Fruit fly (Drosophila melanogaster) whole organism, embryonic: ENCODE results near the gene CG14352.

Experiments used
- ATbp ChIP-seq: fragments of 200-800 bp; sonication (Bioruptor generic); optimal IDR thresholded peaks from 2 replicates; lab custom pipeline; 2017; ENCODE audit warnings: missing biosample characterization, mild to moderate bottlenecking, missing genetic modification characterization, missing genetic modification reagents
- BEAF-32 ChIP-seq: fragments of 200-800 bp; sonication (Bioruptor generic); optimal IDR thresholded peaks from 3 replicates; lab custom pipeline; 2017; ENCODE audit warnings: missing biosample characterization, missing genetic modification characterization, mild to moderate bottlenecking, moderate library complexity, missing genetic modification reagents
- CG10267 ChIP-seq: fragments of 200-800 bp; sonication (Bioruptor generic); optimal IDR thresholded peaks from 2 replicates; lab custom pipeline; 2018; ENCODE audit warnings: missing biosample characterization, mild to moderate bottlenecking, missing genetic modification characterization, moderate library complexity
- CG11504 ChIP-seq: fragments of 200-800 bp; sonication (Bioruptor generic); optimal IDR thresholded peaks from 3 replicates; lab custom pipeline; 2019; ENCODE audit warnings: missing biosample characterization, mild to moderate bottlenecking, missing genetic modification characterization, moderate library complexity
- CG12104 ChIP-seq: fragments of 200-800 bp; sonication (Bioruptor generic); optimal IDR thresholded peaks from 3 replicates; lab custom pipeline; 2016; ENCODE audit warnings: missing biosample characterization, missing genetic modification characterization
- CG13123 ChIP-seq: fragments of 200-800 bp; sonication (Bioruptor generic); optimal IDR thresholded peaks from 2 replicates; lab custom pipeline; 2016; ENCODE audit warnings: missing biosample characterization, missing genetic modification characterization
- CG15479 ChIP-seq: fragments of 200-800 bp; sonication (Bioruptor generic); optimal IDR thresholded peaks from 3 replicates; lab custom pipeline; 2019; ENCODE audit warnings: missing biosample characterization, mild to moderate bottlenecking, missing genetic modification characterization, moderate library complexity
- CG1647 ChIP-seq: fragments of 200-800 bp; sonication (Bioruptor generic); optimal IDR thresholded peaks from 3 replicates; lab custom pipeline; 2016; ENCODE audit warnings: missing biosample characterization, missing genetic modification characterization
- CG16863 ChIP-seq: fragments of 200-800 bp; sonication (Bioruptor generic); optimal IDR thresholded peaks from 3 replicates; lab custom pipeline; 2016; ENCODE audit warnings: missing biosample characterization, missing genetic modification characterization
- CG31224 ChIP-seq: fragments of 200-800 bp; sonication (Bioruptor generic); IDR thresholded peaks from 2 replicates; pipeline ENCODE4 v1.3.6; 2022; ENCODE audit warnings: missing biosample characterization, missing genetic modification characterization
- CG32532 ChIP-seq: fragments of 200-800 bp; sonication (Bioruptor generic); IDR thresholded peaks from 2 replicates; pipeline ENCODE4 v1.3.6; 2022; ENCODE audit warnings: missing biosample characterization, missing genetic modification characterization
- CG33213 ChIP-seq: fragments of 200-800 bp; sonication (Bioruptor generic); optimal IDR thresholded peaks from 3 replicates; lab custom pipeline; 2016; ENCODE audit warnings: missing biosample characterization, missing genetic modification characterization
- CG4328 ChIP-seq: fragments of 200-800 bp; sonication (Bioruptor generic); optimal IDR thresholded peaks from 3 replicates; lab custom pipeline; 2017; ENCODE audit warnings: missing biosample characterization, missing genetic modification reagents, missing genetic modification characterization
- CG4854 ChIP-seq: fragments of 200-800 bp; sonication (Bioruptor generic); optimal IDR thresholded peaks from 2 replicates; lab custom pipeline; 2016; ENCODE audit warnings: missing biosample characterization, missing genetic modification characterization, inconsistent platforms
- CG5953 ChIP-seq: fragments of 200-800 bp; sonication (Bioruptor generic); IDR thresholded peaks from 2 replicates; pipeline ENCODE4 v1.3.6; 2022; ENCODE audit warnings: missing biosample characterization, missing genetic modification characterization
- CG6175 ChIP-seq: fragments of 200-800 bp; sonication (Bioruptor generic); IDR thresholded peaks from 3 replicates; pipeline ENCODE4 v1.3.6; 2022; ENCODE audit warnings: missing biosample characterization, missing genetic modification characterization
- CG6683 ChIP-seq: fragments of 200-800 bp; sonication (Bioruptor generic); optimal IDR thresholded peaks from 2 replicates; lab custom pipeline; 2017; ENCODE audit warnings: missing biosample characterization, mild to moderate bottlenecking, missing genetic modification characterization, missing genetic modification reagents
- CG6689 ChIP-seq: fragments of 200-800 bp; sonication (Bioruptor generic); IDR thresholded peaks from 2 replicates; pipeline ENCODE4 v1.3.6; 2022; ENCODE audit warnings: missing biosample characterization, missing genetic modification characterization
- CG6854 ChIP-seq: fragments of 200-800 bp; sonication (Bioruptor generic); optimal IDR thresholded peaks from 3 replicates; lab custom pipeline; 2017; ENCODE audit warnings: missing biosample characterization, mild to moderate bottlenecking, missing genetic modification characterization
- CG7556 ChIP-seq: fragments of 200-800 bp; sonication (Bioruptor generic); optimal IDR thresholded peaks from 2 replicates; lab custom pipeline; 2017; ENCODE audit warnings: missing biosample characterization, mild to moderate bottlenecking, missing genetic modification characterization
- CG8290 ChIP-seq, 3 experiments: fragments of 200-800 bp; sonication (Bioruptor generic); optimal IDR thresholded peaks; 2 replicates each; lab custom pipeline; 2016 to 2019; ENCODE audit warnings: missing biosample characterization in 3 of 3, missing genetic modification characterization in 3 of 3, mild to moderate bottlenecking in 2 of 3, moderate library complexity in 1 of 3
- CG8924 ChIP-seq: fragments of 200-800 bp; optimal IDR thresholded peaks from 3 replicates; lab custom pipeline; 2019; ENCODE audit warnings: missing biosample characterization, mild to moderate bottlenecking, missing genetic modification characterization, moderate library complexity
- CG9932 ChIP-seq: fragments of 200-800 bp; sonication (Bioruptor generic); IDR thresholded peaks from 2 replicates; pipeline ENCODE4 v1.3.6; 2022; ENCODE audit warnings: missing biosample characterization, missing genetic modification characterization
- Dfd ChIP-seq, 2 experiments: fragments of >200 bp; optimal IDR thresholded peaks; 2 replicates each; lab custom pipeline; 2017; ENCODE audit warnings: missing biosample characterization in 2 of 2, missing genetic modification characterization in 2 of 2
- Dip2 ChIP-seq: fragments of 200-800 bp; sonication (Bioruptor generic); IDR thresholded peaks from 2 replicates; pipeline ENCODE4 v1.3.6; 2022; ENCODE audit warnings: missing biosample characterization, missing genetic modification characterization
- Dp ChIP-seq: fragments of 200-800 bp; sonication (Bioruptor generic); optimal IDR thresholded peaks from 2 replicates; lab custom pipeline; 2018; ENCODE audit warnings: missing biosample characterization, mild to moderate bottlenecking, missing genetic modification characterization, moderate library complexity
- Gsc ChIP-seq: fragments of 200-800 bp; sonication (Bioruptor generic); IDR thresholded peaks from 2 replicates; pipeline ENCODE4 v1.3.6; 2022; ENCODE audit warnings: missing biosample characterization, missing genetic modification characterization
- H15 ChIP-seq: fragments of 200-800 bp; sonication (Bioruptor generic); IDR thresholded peaks from 3 replicates; pipeline ENCODE4 v1.3.6; 2022; ENCODE audit warnings: missing biosample characterization, missing genetic modification characterization
- Hr51 ChIP-seq, 2 experiments: fragments of 200-800 bp; sonication (Bioruptor generic); optimal IDR thresholded peaks; 2 replicates in 1 of 2; 3 replicates in 1 of 2; lab custom pipeline; 2016 to 2018; ENCODE audit warnings: missing biosample characterization in 2 of 2, missing genetic modification characterization in 2 of 2, mild to moderate bottlenecking in 1 of 2, moderate library complexity in 1 of 2
- Med ChIP-seq: fragments of 200-800 bp; sonication (Bioruptor generic); peaks from one replicate; lab custom pipeline; 2016; ENCODE audit warnings: missing biosample characterization, missing genetic modification characterization, mild to moderate bottlenecking, inconsistent platforms, moderate library complexity
- NC2α ChIP-seq: fragments of 200-800 bp; sonication (Bioruptor generic); optimal IDR thresholded peaks from 2 replicates; lab custom pipeline; 2016; ENCODE audit warnings: missing biosample characterization, missing genetic modification characterization
- Oaz ChIP-seq: fragments of 200-800 bp; sonication (Bioruptor generic); IDR thresholded peaks from 2 replicates; pipeline ENCODE4 v1.3.6; 2022; ENCODE audit warnings: missing biosample characterization, missing genetic modification characterization
- Side ChIP-seq: fragments of 200-800 bp; sonication (Bioruptor generic); optimal IDR thresholded peaks from 2 replicates; lab custom pipeline; 2016; ENCODE audit warnings: missing biosample characterization, missing genetic modification characterization
- Tbp ChIP-seq: fragments of >200 bp; optimal IDR thresholded peaks from 2 replicates; lab custom pipeline; 2018; ENCODE audit warnings: missing biosample characterization, missing genetic modification characterization
- ac ChIP-seq: fragments of 200-800 bp; sonication (Bioruptor generic); optimal IDR thresholded peaks from 3 replicates; lab custom pipeline; 2017; ENCODE audit warnings: missing biosample characterization, mild to moderate bottlenecking, missing genetic modification characterization
- amos ChIP-seq: fragments of 200-800 bp; sonication (Bioruptor generic); IDR thresholded peaks from 2 replicates; pipeline ENCODE4 v1.3.6; 2022; ENCODE audit warnings: missing biosample characterization, missing genetic modification characterization; ENCODE audit not compliant: partially characterized antibody
- caup ChIP-seq: fragments of 200-800 bp; sonication (Bioruptor generic); optimal IDR thresholded peaks from 3 replicates; lab custom pipeline; 2017; ENCODE audit warnings: missing biosample characterization, mild to moderate bottlenecking, missing genetic modification characterization, moderate library complexity; ENCODE audit not compliant: severe bottlenecking
- cg ChIP-seq: fragments of 200-800 bp; sonication (Bioruptor generic); optimal IDR thresholded peaks from 3 replicates; lab custom pipeline; 2019; ENCODE audit warnings: missing biosample characterization, mild to moderate bottlenecking, missing genetic modification characterization, moderate library complexity
- corto ChIP-seq: fragments of 200-800 bp; sonication (Bioruptor generic); optimal IDR thresholded peaks from 2 replicates; lab custom pipeline; 2016; ENCODE audit warnings: missing biosample characterization, mild to moderate bottlenecking, missing genetic modification characterization, moderate library complexity
- danr ChIP-seq: fragments of 200-800 bp; sonication (Bioruptor generic); IDR thresholded peaks from 2 replicates; pipeline ENCODE4 v1.3.6; 2022; ENCODE audit warnings: missing biosample characterization, missing genetic modification characterization
- grau ChIP-seq: fragments of 200-800 bp; optimal IDR thresholded peaks from 3 replicates; lab custom pipeline; 2019; ENCODE audit warnings: missing biosample characterization, mild to moderate bottlenecking, missing genetic modification characterization, moderate library complexity
- jing ChIP-seq: fragments of 200-800 bp; sonication (Bioruptor generic); optimal IDR thresholded peaks from 2 replicates; lab custom pipeline; 2018; ENCODE audit warnings: missing biosample characterization, mild to moderate bottlenecking, missing genetic modification characterization
- klu ChIP-seq: fragments of 200-800 bp; sonication (Bioruptor generic); IDR thresholded peaks from 2 replicates; pipeline ENCODE4 v1.3.6; 2022; ENCODE audit warnings: missing biosample characterization, missing genetic modification characterization
- odd ChIP-seq: fragments of 200-800 bp; sonication (Bioruptor generic); optimal IDR thresholded peaks from 2 replicates; lab custom pipeline; 2017; ENCODE audit warnings: missing biosample characterization, mild to moderate bottlenecking, missing genetic modification characterization
- salm ChIP-seq: fragments of 200-800 bp; sonication (Bioruptor generic); optimal IDR thresholded peaks from 2 replicates; lab custom pipeline; 2018; ENCODE audit warnings: missing biosample characterization, mild to moderate bottlenecking, missing genetic modification characterization
- slp2 ChIP-seq: fragments of 200-800 bp; sonication (Bioruptor generic); optimal IDR thresholded peaks from 2 replicates; lab custom pipeline; 2016; ENCODE audit warnings: missing biosample characterization, missing genetic modification characterization
- sob ChIP-seq: fragments of 200-800 bp; sonication (Bioruptor generic); IDR thresholded peaks from 2 replicates; pipeline ENCODE4 v1.3.6; 2022; ENCODE audit warnings: missing biosample characterization, missing genetic modification characterization
- tgo ChIP-seq: fragments of 200-800 bp; sonication (Bioruptor generic); IDR thresholded peaks from 3 replicates; pipeline ENCODE4 v1.3.6; 2022; ENCODE audit warnings: missing biosample characterization, missing genetic modification characterization
- tio ChIP-seq: fragments of 200-800 bp; sonication (Bioruptor generic); optimal IDR thresholded peaks from 2 replicates; lab custom pipeline; 2017; ENCODE audit warnings: missing biosample characterization, missing genetic modification characterization, inconsistent platforms
- tx ChIP-seq: fragments of 200-800 bp; sonication (Bioruptor generic); optimal IDR thresholded peaks from 2 replicates; lab custom pipeline; 2016; ENCODE audit warnings: missing biosample characterization, missing genetic modification characterization

The CG14352 gene

dm6 chr2L:1648677-1649078, 37.5 kb downstream of the CG14352 start (continued):
- TF ChIP-seq CG6689 (peak; percentile 67), amos (GFP tag; lab: Robert Waterston, UW) (no peak), jing (GFP tag; lab: Kevin White, UChicago) (peak; percentile 81), CG4328 (GFP tag; lab: Kevin White, UChicago) (peak; percentile 80), klu (GFP tag; lab: Robert Waterston, UW) (0 out of 2 replicates have a peak, but pooled peaks have one; percentile 7), cg (GFP tag; lab: Kevin White, UChicago) (peak; percentile 97), CG8924 (tag; lab: Kevin White, UChicago) (peak; percentile 15), tgo (GFP tag; lab: Robert Waterston, UW) (peak; percentile 42; the same call in 2 of the 3 replicates), NC2α (GFP tag; lab: Kevin White, UChicago) (peak; percentile 86), H15 (GFP tag; lab: Robert Waterston, UW) (peak; percentile 63; the same call in 2 of the 3 replicates), CG4854 (GFP tag; lab: Kevin White, UChicago) (peak; percentile 80), CG5953 (peak; percentile 84), tio (peak; percentile 71), Dip2 (no peak), slp2 (GFP tag; lab: Kevin White, UChicago) (peak; percentile 77), Side (GFP tag; lab: Kevin White, UChicago) (peak; percentile 84), grau (tag; lab: Kevin White, UChicago) (peak; percentile 38), CG10267 (no peak), CG12104 (GFP tag; lab: Kevin White, UChicago) (peak; percentile 81), Tbp (GFP tag; lab: Kevin White, UChicago) (no peak), CG1647 (GFP tag; lab: Kevin White, UChicago) (peak; percentile 85), odd (GFP tag; lab: Kevin White, UChicago) (peak; percentile 69), Hr51 (GFP tag; optimal IDR thresholded peaks at IDR 0.05; lab: Kevin White, UChicago) (peak; percentile 45 to 64), Dp (GFP tag; lab: Kevin White, UChicago) (no peak), CG33213 (GFP tag; lab: Kevin White, UChicago) (peak; percentile 91), BEAF-32 (GFP tag; lab: Kevin White, UChicago) (no peak), sob (GFP tag; lab: Robert Waterston, UW) (peak; percentile 71), CG6175 (GFP tag; lab: Robert Waterston, UW) (no peak), corto (GFP tag; lab: Kevin White, UChicago) (no peak), CG16863 (GFP tag; lab: Kevin White, UChicago) (peak; percentile 86), ac (GFP tag; lab: Kevin White, UChicago) (peak; percentile 56), CG32532 (GFP tag; lab: Robert Waterston, UW) (peak; percentile 23; the same call in 1 of the 2 replicates), Dfd (GFP tag; optimal IDR thresholded peaks at IDR 0.05; lab: Kevin White, UChicago) (no peak), caup (GFP tag; lab: Kevin White, UChicago) (peak; percentile 84), tx (GFP tag; lab: Kevin White, UChicago) (peak; percentile 54), CG13123 (GFP tag; lab: Kevin White, UChicago) (peak; percentile 84), CG9932 (GFP tag; lab: Robert Waterston, UW) (no peak), CG11504 (tag; lab: Kevin White, UChicago) (peak; percentile 77), CG6854 (GFP tag; lab: Kevin White, UChicago) (peak; percentile 69), CG7556 (GFP tag; lab: Kevin White, UChicago) (no peak), CG31224 (GFP tag; lab: Robert Waterston, UW) (no peak), CG8290 (GFP tag; optimal IDR thresholded peaks at IDR 0.05; lab: Kevin White, UChicago) (peak; percentile 39), CG8290 (tag; optimal IDR thresholded peaks at IDR 0.05; lab: Kevin White, UChicago) (peak; percentile 61 to 95), danr (GFP tag; lab: Robert Waterston, UW) (no peak; the same call in 1 of the 2 replicates), Oaz (no peak), salm (tag; lab: Kevin White, UChicago) (peak; percentile 87), Gsc (GFP tag; lab: Robert Waterston, UW) (no peak), CG15479 (GFP tag; lab: Kevin White, UChicago) (no peak), CG6683 (GFP tag; lab: Kevin White, UChicago) (peak; percentile 55), ATbp (GFP tag; lab: Kevin White, UChicago) (peak; percentile 99), Med (peak; percentile 96)
